Worm (Caenorhabditis elegans) whole organism, L4/young adult: ENCODE measurements around the gene cya-1.
A peak's percentile ranks its signal among the peaks of the same experiment; 100 is the strongest.

Source experiments
- W03F9.2 ChIP-seq: fragments of 150-350 bp; optimal IDR thresholded peaks from 2 replicates; lab custom pipeline; 2014; ENCODE audit warnings: missing biosample characterization, missing genetic modification characterization
- dao-5 ChIP-seq: sonication (generic microtip); optimal IDR thresholded peaks from 2 replicates; lab custom pipeline; 2016; ENCODE audit warnings: missing genotype, missing genetic modification characterization, moderate library complexity, missing compliant biosample characterization
- him-1 ChIP-seq: sonication (generic microtip); optimal IDR thresholded peaks from 2 replicates; lab custom pipeline; 2016; ENCODE audit warnings: missing genotype, missing genetic modification reagents, missing genetic modification characterization, missing compliant biosample characterization

cya-1 gene

ce11 chrIII:9118921-9119606 is 10.0 kb upstream of the cya-1 start, which contains the start of gene ced-11:
Gene ced-11 (plus strand): TSS chrIII:9119556.
- TF ChIP-seq dao-5 (no peak), W03F9.2 (tag; lab: Kevin White, UChicago) (no peak), him-1 (tag; lab: Kevin White, UChicago) (no peak)

ce11 chrIII:9118314-9118850 is 9.3 kb upstream of the cya-1 start, which contains the start of gene grl-11:
Gene grl-11 (minus strand): TSS chrIII:9118364.
- no peak for TF ChIP-seq dao-5
- no peak for TF ChIP-seq W03F9.2 (tag; lab: Kevin White, UChicago)
- TF ChIP-seq him-1 (tag; lab: Kevin White, UChicago) = no peak

- TF ChIP-seq W03F9.2 (tag; lab: Kevin White, UChicago) (no peak), him-1 (tag; lab: Kevin White, UChicago) (no peak), dao-5 (no peak)
Observed at ce11 chrIII:9115745-9116144, 6.7 kb upstream of the cya-1 start.

ce11 chrIII:9114649-9115048 is 5.6 kb upstream of the cya-1 start, which contains the start of gene ZK512.1:
Gene ZK512.1 (plus strand): TSS chrIII:9114949.
- TF ChIP-seq W03F9.2 (tag; lab: Kevin White, UChicago) (no peak), him-1 (tag; lab: Kevin White, UChicago) (no peak), dao-5 (no peak)

- TF ChIP-seq him-1 (tag; lab: Kevin White, UChicago) (no peak), dao-5 (no peak), W03F9.2 (tag; lab: Kevin White, UChicago) (no peak)
Observed at ce11 chrIII:9114076-9114475, 5.0 kb upstream of the cya-1 start.

ce11 chrIII:9112479-9112878 is 3.4 kb upstream of the cya-1 start:
- TF ChIP-seq dao-5 = no peak
- no peak for TF ChIP-seq him-1 (tag; lab: Kevin White, UChicago)
- no peak for TF ChIP-seq W03F9.2 (tag; lab: Kevin White, UChicago)

ce11 chrIII:9110270-9110669 is 1.2 kb upstream of the cya-1 start:
- no peak for TF ChIP-seq dao-5
- no peak for TF ChIP-seq him-1 (tag; lab: Kevin White, UChicago)
- TF ChIP-seq W03F9.2 (tag; lab: Kevin White, UChicago) = no peak

- TF ChIP-seq dao-5 = no peak
- no peak for TF ChIP-seq W03F9.2 (tag; lab: Kevin White, UChicago)
- TF ChIP-seq him-1 (tag; lab: Kevin White, UChicago) = no peak
Observed at ce11 chrIII:9109726-9110125, 654 bp upstream of the cya-1 start.

- TF ChIP-seq dao-5 (no peak), him-1 (tag; lab: Kevin White, UChicago) (no peak), W03F9.2 (tag; lab: Kevin White, UChicago) (no peak)
Observed at ce11 chrIII:9105653-9106052, 3.4 kb downstream of the cya-1 start.

- no peak for TF ChIP-seq dao-5
- TF ChIP-seq him-1 (tag; lab: Kevin White, UChicago) = peak; percentile 8
Observed at ce11 chrIII:9104060-9104459, 5.0 kb downstream of the cya-1 start.

- no peak for TF ChIP-seq him-1 (tag; lab: Kevin White, UChicago)
- TF ChIP-seq W03F9.2 (tag; lab: Kevin White, UChicago) = no peak
- TF ChIP-seq dao-5 = no peak
Observed at ce11 chrIII:9103643-9104042, 5.4 kb downstream of the cya-1 start, which contains the start of gene dos-1. Gene dos-1 (plus strand): TSS chrIII:9103943.

ce11 chrIII:9101212-9101611 is 7.9 kb downstream of the cya-1 start, which contains the start of gene ZK507.1:
Gene ZK507.1 (minus strand): TSS chrIII:9101312.
- TF ChIP-seq W03F9.2 (tag; lab: Kevin White, UChicago) (no peak), dao-5 (no peak), him-1 (tag; lab: Kevin White, UChicago) (no peak)

- TF ChIP-seq dao-5 = no peak
- no peak for TF ChIP-seq him-1 (tag; lab: Kevin White, UChicago)
- TF ChIP-seq W03F9.2 (tag; lab: Kevin White, UChicago) = no peak
Observed at ce11 chrIII:9091392-9092291, 17.4 kb downstream of the cya-1 start, which contains the start of gene glp-1. Gene glp-1 (plus strand): TSS chrIII:9092241.
